Worm (Caenorhabditis elegans) whole organism, mixed stage, embryonic: Measurements from ENCODE around the gene F44G3.7.

Source experiments
- blmp-1 ChIP-seq: fragments of 150-350 bp; optimal IDR thresholded peaks from 2 replicates; lab custom pipeline; 2014; ENCODE audit warnings: missing biosample characterization, missing genetic modification characterization
- ces-1 ChIP-seq: fragments of 150-350 bp; optimal IDR thresholded peaks from 2 replicates; lab custom pipeline; 2014; ENCODE audit warnings: missing biosample characterization, missing genetic modification reagents, missing genetic modification characterization
- lin-13 ChIP-seq: fragments of 150-350 bp; optimal IDR thresholded peaks from 2 replicates; lab custom pipeline; 2014; ENCODE audit warnings: missing biosample characterization, missing genetic modification characterization
- lsy-2 ChIP-seq: fragments of 150-350 bp; optimal IDR thresholded peaks from 2 replicates; lab custom pipeline; 2014; ENCODE audit warnings: missing biosample characterization, missing genetic modification characterization
- mab-5 ChIP-seq: fragments of 150-350 bp; optimal IDR thresholded peaks from 2 replicates; lab custom pipeline; 2014; ENCODE audit warnings: missing biosample characterization, missing genetic modification characterization
- mep-1 ChIP-seq: fragments of 150-350 bp; optimal IDR thresholded peaks from 2 replicates; lab custom pipeline; 2017; ENCODE audit warnings: missing biosample characterization, missing genetic modification reagents, missing genetic modification characterization, inconsistent platforms
- nhr-12 ChIP-seq: fragments of 150-350 bp; optimal IDR thresholded peaks from 2 replicates; lab custom pipeline; 2014; ENCODE audit warnings: missing biosample characterization, missing genetic modification characterization
- nhr-76 ChIP-seq: sonication (generic microtip); optimal IDR thresholded peaks from 2 replicates; lab custom pipeline; 2017; ENCODE audit warnings: missing biosample characterization, missing genetic modification characterization
- pha-4 ChIP-seq: fragments of 150-350 bp; optimal IDR thresholded peaks from 2 replicates; lab custom pipeline; 2018; ENCODE audit warnings: missing biosample characterization, missing genetic modification reagents, missing genetic modification characterization
- snpc-4 ChIP-seq: fragments of 150-350 bp; optimal IDR thresholded peaks from 2 replicates; lab custom pipeline; 2014; ENCODE audit warnings: missing biosample characterization, missing genetic modification characterization
- unc-39 ChIP-seq: fragments of 150-350 bp; optimal IDR thresholded peaks from 2 replicates; lab custom pipeline; 2014; ENCODE audit warnings: missing biosample characterization, missing genetic modification characterization
- unc-62 ChIP-seq: fragments of 150-350 bp; optimal IDR thresholded peaks from 2 replicates; lab custom pipeline; 2014; ENCODE audit warnings: missing biosample characterization, missing genetic modification reagents, missing genetic modification characterization
- zip-8 ChIP-seq: fragments of 150-350 bp; optimal IDR thresholded peaks from 2 replicates; lab custom pipeline; 2014; ENCODE audit warnings: missing biosample characterization, missing genetic modification characterization

DNA sequence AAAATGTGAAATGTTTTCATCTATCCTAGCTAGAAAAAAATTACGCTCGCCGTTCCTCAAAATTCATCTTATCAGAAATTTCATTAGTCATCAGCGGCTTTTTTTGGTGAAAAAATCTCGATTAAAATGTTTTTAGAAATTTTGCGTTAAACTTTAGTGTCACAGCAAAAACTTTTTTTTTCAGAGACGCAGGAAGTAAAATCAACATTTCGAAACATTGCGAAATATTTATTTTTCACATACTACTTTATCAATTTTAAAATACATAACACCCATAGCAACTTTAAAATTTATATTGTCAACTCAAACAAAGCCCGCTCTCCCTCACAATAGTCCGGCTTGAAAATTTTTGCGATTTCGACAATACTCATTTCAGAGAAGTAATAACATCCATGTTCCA, 4.7 kb downstream of the F44G3.7 start:
- no peak for TF ChIP-seq lsy-2 (tag; lab: Kevin White, UChicago)
- no peak for TF ChIP-seq ces-1
- no peak for TF ChIP-seq nhr-76 (tag; lab: Kevin White, UChicago)
- TF ChIP-seq blmp-1 (tag; lab: Kevin White, UChicago): no peak
- TF ChIP-seq pha-4: no peak
- TF ChIP-seq mep-1: no peak
- no peak for TF ChIP-seq snpc-4 (tag; lab: Kevin White, UChicago)
- TF ChIP-seq zip-8 (tag; lab: Kevin White, UChicago): no peak
- TF ChIP-seq unc-62 (GFP tag; lab: Kevin White, UChicago): no peak
- TF ChIP-seq nhr-12 (tag; lab: Kevin White, UChicago): no peak
- TF ChIP-seq unc-39 (tag; lab: Kevin White, UChicago): no peak
- TF ChIP-seq mab-5 (tag; lab: Kevin White, UChicago): no peak
- TF ChIP-seq lin-13 (tag; lab: Kevin White, UChicago): no peak
